Fruit fly (Drosophila melanogaster): ENCODE results near the gene CG13070.

DNA sequence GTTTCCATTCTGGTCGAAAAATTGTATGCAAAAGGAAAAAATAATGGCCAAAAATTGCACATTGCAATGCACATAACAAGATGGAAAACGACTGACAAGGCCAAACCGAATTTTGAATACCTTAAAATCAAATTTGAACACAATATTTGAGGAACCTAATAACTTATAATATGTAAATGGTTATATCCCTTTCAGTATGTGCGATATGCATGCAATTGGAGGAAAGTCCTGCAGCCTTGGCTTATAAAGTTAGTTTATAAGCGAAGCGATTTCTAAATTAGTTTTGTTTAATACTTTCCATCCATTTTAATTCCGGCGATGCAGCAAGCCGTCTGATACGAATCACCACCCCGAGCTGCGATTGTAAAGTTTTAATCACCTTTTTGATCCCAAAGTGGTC lies 38.0 kb upstream of the CG13070 start:
- TF ChIP-seq psq (optimal IDR thresholded peaks at IDR 0.05) (no peak), Myc (optimal IDR thresholded peaks at IDR 0.05) (no peak), Sin3A (optimal IDR thresholded peaks at IDR 0.05) (no peak)

All from Kc167 (cell line).